Worm (Caenorhabditis elegans): ENCODE data around the gene C34H4.5.

DNA sequence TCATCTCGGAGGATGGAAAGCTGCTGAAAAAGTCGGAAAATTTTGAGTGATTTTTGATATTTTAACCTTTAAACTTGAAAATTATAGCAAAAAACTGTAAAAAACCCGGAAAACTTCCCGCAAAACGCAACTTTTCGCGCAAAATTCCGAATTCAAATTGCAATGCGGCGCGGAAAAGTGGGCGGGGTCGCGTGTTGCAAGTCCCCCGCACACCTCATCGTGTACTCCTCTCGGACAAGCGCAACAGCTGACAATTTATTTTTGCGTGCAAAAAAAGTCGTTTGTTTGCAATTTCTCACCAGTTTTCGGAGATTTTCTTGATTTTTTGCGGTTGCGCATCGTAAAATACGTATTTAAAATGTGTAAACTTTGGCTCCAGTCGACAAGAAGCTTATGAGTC is 45.8 kb upstream of the C34H4.5 start, which contains the start of gene npp-8:
- TF ChIP-seq nhr-25 (tag; optimal IDR thresholded peaks at IDR 0.05): peak; percentile 74
- TF ChIP-seq aly-2 (tag; optimal IDR thresholded peaks at IDR 0.05): no peak
- no peak for TF ChIP-seq elt-1 (tag; optimal IDR thresholded peaks at IDR 0.05)
- TF ChIP-seq nfya-1 (tag; optimal IDR thresholded peaks at IDR 0.05; ENCODE audit: insufficient read depth): peak; percentile 82
- no peak for TF ChIP-seq mdl-1 (tag; optimal IDR thresholded peaks at IDR 0.05)
- TF ChIP-seq ztf-11 (tag; optimal IDR thresholded peaks at IDR 0.05): no peak
- no peak for TF ChIP-seq nhr-76 (tag; optimal IDR thresholded peaks at IDR 0.05)
- TF ChIP-seq snpc-4 (tag; optimal IDR thresholded peaks at IDR 0.05): peak; percentile 61
- TF ChIP-seq ceh-9 (tag; optimal IDR thresholded peaks at IDR 0.05): no peak
- no peak for TF ChIP-seq ztf-4 (tag; optimal IDR thresholded peaks at IDR 0.05)
- TF ChIP-seq jun-1 (tag; optimal IDR thresholded peaks at IDR 0.05): peak; percentile 33
- no peak for TF ChIP-seq eor-1 (tag; optimal IDR thresholded peaks at IDR 0.05)
- no peak for TF ChIP-seq nhr-12 (tag; optimal IDR thresholded peaks at IDR 0.05)
- no peak for TF ChIP-seq mml-1 (tag; optimal IDR thresholded peaks at IDR 0.05)
